Worm (Caenorhabditis elegans) whole organism, early embryonic: ENCODE data around the gene K08D8.12.

Source experiments
- B0310.2 ChIP-seq: sonication (generic microtip); optimal IDR thresholded peaks from 2 replicates; lab custom pipeline; 2016; ENCODE audit warnings: mild to moderate bottlenecking, missing genetic modification characterization, missing compliant biosample characterization
- F13C5.2 ChIP-seq: sonication (generic microtip); optimal IDR thresholded peaks from 2 replicates; lab custom pipeline; 2017; ENCODE audit warnings: mild to moderate bottlenecking, missing genetic modification characterization, inconsistent platforms, missing compliant biosample characterization
- ama-1 ChIP-seq: fragments of 150-350 bp; optimal IDR thresholded peaks from 2 replicates; lab custom pipeline; 2014
- ceh-13 ChIP-seq: fragments of 200-800 bp; sonication (Bioruptor generic); optimal IDR thresholded peaks from 2 replicates; lab custom pipeline; 2018; ENCODE audit warnings: mild to moderate bottlenecking, missing genetic modification characterization, missing compliant biosample characterization
- ets-7 ChIP-seq: sonication (generic microtip); optimal IDR thresholded peaks from 2 replicates; lab custom pipeline; 2016; ENCODE audit warnings: missing genotype, missing genetic modification characterization, missing compliant biosample characterization
- flt-1 ChIP-seq: fragments of 200-800 bp; sonication (Bioruptor generic); IDR thresholded peaks from 2 replicates; pipeline ENCODE4 v1.3.6; 2022; ENCODE audit warnings: missing genetic modification characterization, missing compliant biosample characterization
- hmbx-1 ChIP-seq: sonication (generic microtip); optimal IDR thresholded peaks from 2 replicates; lab custom pipeline; 2016; ENCODE audit warnings: mild to moderate bottlenecking, missing genetic modification characterization, missing compliant biosample characterization
- hmg-4 ChIP-seq: fragments of 200-800 bp; sonication (Bioruptor generic); optimal IDR thresholded peaks from 2 replicates; lab custom pipeline; 2018; ENCODE audit warnings: mild to moderate bottlenecking, missing genetic modification characterization, missing compliant biosample characterization
- pes-1 ChIP-seq: fragments of 200-800 bp; sonication (Bioruptor generic); IDR thresholded peaks from 2 replicates; pipeline ENCODE4 v1.3.6; 2022; ENCODE audit warnings: missing genetic modification reagents, missing genetic modification characterization, missing compliant biosample characterization
- scrt-1 ChIP-seq: fragments of 200-800 bp; sonication (Bioruptor generic); IDR thresholded peaks from 2 replicates; pipeline ENCODE4 v1.3.6; 2022; ENCODE audit warnings: missing genetic modification characterization, missing compliant biosample characterization
- sea-1 ChIP-seq: fragments of 200-800 bp; sonication (Bioruptor generic); conservative IDR thresholded peaks from 2 replicates; pipeline ENCODE4 v1.3.6; 2022; ENCODE audit warnings: missing genetic modification characterization, missing compliant biosample characterization
- tbx-11 ChIP-seq: fragments of 200-800 bp; sonication (Bioruptor generic); IDR thresholded peaks from 2 replicates; pipeline ENCODE4 v1.3.6; 2022; ENCODE audit warnings: missing genetic modification characterization, missing compliant biosample characterization
- tra-4 ChIP-seq: sonication (generic microtip); optimal IDR thresholded peaks from 2 replicates; lab custom pipeline; 2017; ENCODE audit warnings: missing genetic modification characterization, missing compliant biosample characterization

ce11 chrIV:12911990-12912389, 18.7 kb downstream of the K08D8.12 start, which contains the start of gene K08D8.5:
- no peak for TF ChIP-seq tra-4 (tag; lab: Kevin White, UChicago)
- TF ChIP-seq tbx-11 (GFP tag; lab: Robert Waterston, UW), result no peak
- TF ChIP-seq ceh-13 (GFP tag; lab: Kevin White, UChicago), result no peak
- no peak for TF ChIP-seq ama-1
- TF ChIP-seq B0310.2, result no peak
- TF ChIP-seq sea-1 (GFP tag; lab: Robert Waterston, UW), result no peak
- no peak for TF ChIP-seq F13C5.2 (tag; lab: Kevin White, UChicago)
- TF ChIP-seq scrt-1 (GFP tag; lab: Robert Waterston, UW), result no peak
- no peak for TF ChIP-seq flt-1 (GFP tag; lab: Robert Waterston, UW)
- no peak for TF ChIP-seq hmbx-1 (tag; lab: Kevin White, UChicago)
- no peak for TF ChIP-seq hmg-4 (GFP tag; lab: Kevin White, UChicago)
- TF ChIP-seq ets-7, result no peak
- TF ChIP-seq pes-1 (GFP tag; lab: Robert Waterston, UW), result no peak
